Fruit fly (Drosophila melanogaster): ENCODE data around the gene CG9270.

Gene CG9270

DNA sequence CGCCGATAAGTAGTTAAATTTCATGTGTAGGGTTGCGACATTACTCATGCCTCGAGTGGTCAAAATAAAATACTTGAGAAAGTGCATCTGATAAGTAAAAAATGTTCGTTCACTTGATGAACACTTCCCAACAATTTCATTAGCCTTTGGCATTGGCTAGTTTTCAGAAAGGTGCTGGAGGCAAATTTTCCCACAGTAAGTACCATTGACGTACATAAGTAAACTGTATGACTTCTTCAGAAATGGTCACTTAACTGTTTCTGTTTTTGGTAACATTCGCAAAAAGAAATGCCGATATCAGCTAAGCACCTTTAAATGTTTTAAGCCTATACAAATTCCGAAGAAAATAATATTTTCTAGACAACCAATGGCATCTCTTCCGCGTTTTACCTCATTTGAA is 50.8 kb downstream of the CG9270 start:
- TF ChIP-seq psq (GFP tag; optimal IDR thresholded peaks at IDR 0.05) (no peak), N (GFP tag; optimal IDR thresholded peaks at IDR 0.05) (no peak), Mio (GFP tag; optimal IDR thresholded peaks at IDR 0.05) (no peak), Hnf4 (GFP tag; optimal IDR thresholded peaks at IDR 0.05) (no peak), dl (GFP tag; optimal IDR thresholded peaks at IDR 0.05; ENCODE audit: insufficient read depth in 1 of 2, partially characterized antibody in 2 of 2) (no peak), rgr (GFP tag; optimal IDR thresholded peaks at IDR 0.05) (no peak), dsf (GFP tag; optimal IDR thresholded peaks at IDR 0.05; ENCODE audit: borderline replicate concordance) (no peak), sage (GFP tag; optimal IDR thresholded peaks at IDR 0.05) (no peak)

dm6 chr2L:20881353-20882079 is 52.4 kb downstream of the CG9270 start:
- TF ChIP-seq N (GFP tag; optimal IDR thresholded peaks at IDR 0.05) (no peak), dmrt93B (GFP tag; optimal IDR thresholded peaks at IDR 0.05) (peak; percentile 10), Vsx2 (GFP tag; optimal IDR thresholded peaks at IDR 0.05; ENCODE audit: partially characterized antibody) (no peak), CG9705 (GFP tag; optimal IDR thresholded peaks at IDR 0.05) (no peak), dl (GFP tag; optimal IDR thresholded peaks at IDR 0.05; ENCODE audit: insufficient read depth in 1 of 2, partially characterized antibody in 2 of 2) (no peak), Myc (optimal IDR thresholded peaks at IDR 0.05) (no peak), OdsH (GFP tag; optimal IDR thresholded peaks at IDR 0.05) (no peak), Mio (GFP tag; optimal IDR thresholded peaks at IDR 0.05) (no peak), GATAd (GFP tag; optimal IDR thresholded peaks at IDR 0.05) (no peak), h (GFP tag; optimal IDR thresholded peaks at IDR 0.05) (peak; percentile 24), Rel (GFP tag; optimal IDR thresholded peaks at IDR 0.05) (no peak), Rel (tag; optimal IDR thresholded peaks at IDR 0.05) (peak; percentile 16), Jra (GFP tag; optimal IDR thresholded peaks at IDR 0.05) (no peak), lola (GFP tag; optimal IDR thresholded peaks at IDR 0.05) (no peak), Hr83 (GFP tag; optimal IDR thresholded peaks at IDR 0.05; ENCODE audit: poor library complexity, severe bottlenecking) (peak; percentile 91), ey (GFP tag; optimal IDR thresholded peaks at IDR 0.05) (peak; percentile 11), foxo (GFP tag; optimal IDR thresholded peaks at IDR 0.05) (peak in 1 of 2 experiments; percentile 13), usp (GFP tag; optimal IDR thresholded peaks at IDR 0.05) (no peak), Hnf4 (GFP tag; optimal IDR thresholded peaks at IDR 0.05) (peak; percentile 18), jim (GFP tag; optimal IDR thresholded peaks at IDR 0.05) (no peak), dsf (GFP tag; optimal IDR thresholded peaks at IDR 0.05; ENCODE audit: borderline replicate concordance) (no peak), rgr (GFP tag; optimal IDR thresholded peaks at IDR 0.05) (peak; percentile 39), sv (GFP tag; optimal IDR thresholded peaks at IDR 0.05) (peak; percentile 21), brk (GFP tag; optimal IDR thresholded peaks at IDR 0.05) (no peak), sage (GFP tag; optimal IDR thresholded peaks at IDR 0.05) (no peak)

dm6 chr2L:20880476-20880875 is 53.4 kb downstream of the CG9270 start:
- TF ChIP-seq N (GFP tag; optimal IDR thresholded peaks at IDR 0.05) (no peak), CG9705 (GFP tag; optimal IDR thresholded peaks at IDR 0.05) (no peak), Sp1 (GFP tag; optimal IDR thresholded peaks at IDR 0.05) (no peak), foxo (GFP tag; optimal IDR thresholded peaks at IDR 0.05) (peak in 1 of 2 experiments; percentile 57), ey (GFP tag; optimal IDR thresholded peaks at IDR 0.05) (peak; percentile 26), Dif (GFP tag; optimal IDR thresholded peaks at IDR 0.05; ENCODE audit: partially characterized antibody) (no peak), Dfd (GFP tag; optimal IDR thresholded peaks at IDR 0.05) (no peak), Vsx2 (GFP tag; optimal IDR thresholded peaks at IDR 0.05; ENCODE audit: partially characterized antibody) (no peak), lola (GFP tag; optimal IDR thresholded peaks at IDR 0.05) (no peak), dmrt93B (GFP tag; optimal IDR thresholded peaks at IDR 0.05) (no peak), h (GFP tag; optimal IDR thresholded peaks at IDR 0.05) (no peak), fru (GFP tag; optimal IDR thresholded peaks at IDR 0.05) (peak; percentile 42), Hr83 (GFP tag; optimal IDR thresholded peaks at IDR 0.05; ENCODE audit: poor library complexity, severe bottlenecking) (no peak), Rel (GFP tag; optimal IDR thresholded peaks at IDR 0.05) (no peak), Rel (tag; optimal IDR thresholded peaks at IDR 0.05) (no peak), psq (GFP tag; optimal IDR thresholded peaks at IDR 0.05) (peak; percentile 35), OdsH (GFP tag; optimal IDR thresholded peaks at IDR 0.05) (peak; percentile 41), dl (GFP tag; optimal IDR thresholded peaks at IDR 0.05; ENCODE audit: insufficient read depth in 1 of 2, partially characterized antibody in 2 of 2) (no peak), brk (GFP tag; optimal IDR thresholded peaks at IDR 0.05) (no peak), sv (GFP tag; optimal IDR thresholded peaks at IDR 0.05) (no peak), usp (GFP tag; optimal IDR thresholded peaks at IDR 0.05) (no peak), dsf (GFP tag; optimal IDR thresholded peaks at IDR 0.05; ENCODE audit: borderline replicate concordance) (no peak), jim (GFP tag; optimal IDR thresholded peaks at IDR 0.05) (no peak), Abd-B (GFP tag; optimal IDR thresholded peaks at IDR 0.05) (no peak), Myc (optimal IDR thresholded peaks at IDR 0.05) (no peak), Mio (GFP tag; optimal IDR thresholded peaks at IDR 0.05) (no peak), rgr (GFP tag; optimal IDR thresholded peaks at IDR 0.05) (peak; percentile 27), Hnf4 (GFP tag; optimal IDR thresholded peaks at IDR 0.05) (no peak), tai (GFP tag; optimal IDR thresholded peaks at IDR 0.05) (no peak), woc (GFP tag; optimal IDR thresholded peaks at IDR 0.05) (no peak), br (GFP tag; optimal IDR thresholded peaks at IDR 0.05) (peak; percentile 53), HLH106 (tag; optimal IDR thresholded peaks at IDR 0.05) (peak; percentile 15), sage (GFP tag; optimal IDR thresholded peaks at IDR 0.05) (no peak), CrebA (GFP tag; optimal IDR thresholded peaks at IDR 0.05; ENCODE audit: borderline replicate concordance) (no peak), GATAd (GFP tag; optimal IDR thresholded peaks at IDR 0.05) (no peak)

All from whole organism, wandering third instar larva.